Worm (Caenorhabditis elegans) whole organism, L4 larva: ENCODE results near the gene ife-4.

Experiments
- nhr-77 ChIP-seq: fragments of 150-350 bp; optimal IDR thresholded peaks from 2 replicates; lab custom pipeline; 2014; ENCODE audit warnings: missing biosample characterization, missing genetic modification characterization
- zag-1 ChIP-seq: fragments of 150-350 bp; optimal IDR thresholded peaks from 2 replicates; lab custom pipeline; 2014; ENCODE audit warnings: missing biosample characterization, missing genetic modification characterization

DNA sequence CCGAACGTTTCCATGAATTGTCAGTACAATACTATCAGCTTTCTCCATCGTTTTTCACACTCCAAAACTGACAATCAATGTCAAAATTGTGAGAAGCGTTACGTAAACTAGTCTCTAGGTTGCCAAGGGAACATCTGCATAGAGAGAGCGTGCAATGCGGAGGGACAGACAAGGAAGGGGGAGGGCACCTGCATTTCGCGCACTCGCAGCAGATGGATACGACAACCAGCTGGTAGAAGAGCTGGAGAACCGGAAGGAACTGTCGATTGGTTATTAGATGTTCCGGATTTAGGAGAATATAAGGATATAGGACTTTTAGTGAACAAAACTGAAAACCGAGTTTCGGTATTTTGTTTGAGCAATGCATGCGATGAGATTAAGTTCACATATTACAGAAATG, 35.0 kb upstream of the ife-4 start, which contains the start of gene mksr-1:
- no peak for TF ChIP-seq nhr-77 (tag; lab: Kevin White, UChicago)
- no peak for TF ChIP-seq zag-1 (tag; lab: Kevin White, UChicago)
